Worm (Caenorhabditis elegans): ENCODE data around the gene ttbk-3.

Gene ttbk-3

DNA sequence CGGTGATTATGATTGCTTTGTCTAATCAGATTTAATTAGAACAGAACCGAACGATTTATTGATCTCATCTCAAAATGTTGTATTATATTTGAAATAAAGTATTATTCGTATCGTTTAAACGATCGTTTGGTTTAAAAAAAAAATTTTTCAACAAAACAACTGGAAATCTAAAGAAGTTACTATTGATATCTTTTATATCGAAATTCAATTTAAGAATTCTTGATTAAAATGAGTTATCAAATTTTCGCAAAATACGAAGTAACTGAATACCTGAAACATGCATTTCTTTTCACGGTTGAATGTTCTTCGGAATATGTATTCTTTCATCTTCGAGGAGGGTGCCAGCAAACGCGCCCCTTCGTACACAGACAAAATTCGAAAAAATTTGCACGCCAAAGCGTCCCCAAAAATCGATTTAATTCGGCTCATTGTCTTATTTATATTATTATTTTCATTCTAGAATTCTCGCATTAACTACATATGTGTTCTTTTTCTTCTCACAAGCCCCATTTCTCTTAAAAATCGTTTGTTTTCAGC is 31.7 kb downstream of the ttbk-3 start, which contains the start of gene npp-1:
npp-1 (plus strand) TSS at position 537 of the 537 bp plus-strand sequence.
- TF ChIP-seq gmeb-2 (tag; optimal IDR thresholded peaks at IDR 0.05) = no peak
- TF ChIP-seq Y22D7AL.16 (tag; optimal IDR thresholded peaks at IDR 0.05) = no peak
- TF ChIP-seq unc-42 (tag; optimal IDR thresholded peaks at IDR 0.05) = peak; percentile 6
- TF ChIP-seq ceh-14 (tag; optimal IDR thresholded peaks at IDR 0.05) = peak; percentile 23
- no peak for TF ChIP-seq ahr-1 (tag; optimal IDR thresholded peaks at IDR 0.05)
- no peak for TF ChIP-seq unc-55 (GFP tag; optimal IDR thresholded peaks at IDR 0.05)
- peak; percentile 14 for TF ChIP-seq nfya-1 (tag; optimal IDR thresholded peaks at IDR 0.05)
- no peak for TF ChIP-seq hlh-15 (tag; optimal IDR thresholded peaks at IDR 0.05)
- TF ChIP-seq odd-2 (tag; optimal IDR thresholded peaks at IDR 0.05) = no peak
- no peak for TF ChIP-seq lin-11 (tag; optimal IDR thresholded peaks at IDR 0.05)
- TF ChIP-seq ceh-30 (tag; optimal IDR thresholded peaks at IDR 0.05) = no peak
- TF ChIP-seq nhr-11 (tag; optimal IDR thresholded peaks at IDR 0.05) = no peak
- TF ChIP-seq F13H6.1 (tag; optimal IDR thresholded peaks at IDR 0.05) = no peak
- TF ChIP-seq ceh-24 (tag; optimal IDR thresholded peaks at IDR 0.05) = no peak
- no peak for TF ChIP-seq pha-4 (tag; optimal IDR thresholded peaks at IDR 0.05)
- no peak for TF ChIP-seq dve-1 (tag; optimal IDR thresholded peaks at IDR 0.05)
- no peak for TF ChIP-seq pros-1 (tag; optimal IDR thresholded peaks at IDR 0.05)
- no peak for TF ChIP-seq ceh-22 (tag; optimal IDR thresholded peaks at IDR 0.05)
- no peak for TF ChIP-seq tbx-7 (tag; optimal IDR thresholded peaks at IDR 0.05)
- peak; percentile 16 for TF ChIP-seq fax-1 (tag; optimal IDR thresholded peaks at IDR 0.05)
- no peak for TF ChIP-seq sdc-2 (tag; optimal IDR thresholded peaks at IDR 0.05)
- TF ChIP-seq ttx-3 (tag; optimal IDR thresholded peaks at IDR 0.05) = no peak
- TF ChIP-seq ama-1 (optimal IDR thresholded peaks at IDR 0.05) = no peak
- no peak for TF ChIP-seq ceh-9 (tag; optimal IDR thresholded peaks at IDR 0.05)
- peak; percentile 81 for TF ChIP-seq ceh-31 (tag; optimal IDR thresholded peaks at IDR 0.05)
- TF ChIP-seq zip-5 (tag; optimal IDR thresholded peaks at IDR 0.05) = peak; percentile 29
- no peak for TF ChIP-seq eyg-1 (tag; optimal IDR thresholded peaks at IDR 0.05)
- no peak for TF ChIP-seq hlh-6 (tag; optimal IDR thresholded peaks at IDR 0.05)
- TF ChIP-seq pqm-1 (tag; optimal IDR thresholded peaks at IDR 0.05) = no peak
- TF ChIP-seq ceh-18 (tag; optimal IDR thresholded peaks at IDR 0.05) = no peak
- peak; percentile 21 for TF ChIP-seq ref-2 (tag; optimal IDR thresholded peaks at IDR 0.05)
- no peak for TF ChIP-seq hlh-13 (GFP tag; optimal IDR thresholded peaks at IDR 0.05)
- TF ChIP-seq ets-4 (tag; optimal IDR thresholded peaks at IDR 0.05) = peak; percentile 12
- TF ChIP-seq hlh-8 (tag; optimal IDR thresholded peaks at IDR 0.05) = peak; percentile 25
- TF ChIP-seq ceh-45 (GFP tag; IDR thresholded peaks at IDR 0.05) = no peak
- TF ChIP-seq elt-2 (tag; optimal IDR thresholded peaks at IDR 0.05) = peak; percentile 43
- no peak for TF ChIP-seq T23F11.4 (GFP tag; optimal IDR thresholded peaks at IDR 0.05)
- peak; percentile 12 for TF ChIP-seq C08G9.2 (tag; optimal IDR thresholded peaks at IDR 0.05)
- no peak for TF ChIP-seq pag-3 (tag; optimal IDR thresholded peaks at IDR 0.05; ENCODE audit: borderline replicate concordance)
- TF ChIP-seq tbx-2 (tag; optimal IDR thresholded peaks at IDR 0.05) = peak; percentile 59
- TF ChIP-seq che-1 (tag; optimal IDR thresholded peaks at IDR 0.05) = no peak
- peak; percentile 38 for TF ChIP-seq ceh-48 (tag; optimal IDR thresholded peaks at IDR 0.05)
- TF ChIP-seq K09A11.1 (tag; optimal IDR thresholded peaks at IDR 0.05; ENCODE audit: insufficient read depth) = no peak

DNA sequence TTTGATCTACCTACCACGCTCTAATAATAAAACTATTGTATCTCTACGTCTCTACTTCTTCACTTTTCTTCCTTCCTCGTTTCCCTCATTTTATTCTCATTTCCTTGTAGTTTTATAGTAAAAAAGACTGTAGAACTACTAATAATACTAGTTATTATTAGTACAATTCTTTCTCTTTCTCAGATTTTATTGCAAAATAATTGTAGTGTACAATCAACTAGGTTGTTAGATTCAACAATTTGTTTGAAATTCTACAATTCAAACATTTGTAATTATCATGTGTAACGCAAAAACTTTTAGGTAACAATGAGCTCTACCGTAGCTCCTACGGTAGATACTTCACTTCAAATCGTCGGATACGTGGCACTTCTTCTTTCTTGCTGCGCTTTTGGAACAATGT is 34.0 kb downstream of the ttbk-3 start, which contains the start of gene K07F5.12:
K07F5.12 (plus strand) TSS at position 301 of the 400 bp plus-strand sequence.
- TF ChIP-seq unc-86 (tag; optimal IDR thresholded peaks at IDR 0.05) (no peak), ceh-24 (tag; optimal IDR thresholded peaks at IDR 0.05) (no peak), hlh-8 (tag; optimal IDR thresholded peaks at IDR 0.05) (no peak), ceh-48 (tag; optimal IDR thresholded peaks at IDR 0.05) (no peak), syd-9 (tag; optimal IDR thresholded peaks at IDR 0.05) (no peak), unc-3 (GFP tag; conservative IDR thresholded peaks at IDR 0.05) (no peak), unc-3 (tag; optimal IDR thresholded peaks at IDR 0.05) (no peak), nhr-232 (tag; optimal IDR thresholded peaks at IDR 0.05) (no peak), ref-2 (tag; optimal IDR thresholded peaks at IDR 0.05) (no peak), ahr-1 (tag; optimal IDR thresholded peaks at IDR 0.05) (no peak), madf-2 (tag; optimal IDR thresholded peaks at IDR 0.05) (no peak), ama-1 (optimal IDR thresholded peaks at IDR 0.05) (no peak), nfya-1 (tag; optimal IDR thresholded peaks at IDR 0.05) (no peak), C08G9.2 (tag; optimal IDR thresholded peaks at IDR 0.05) (no peak), elt-2 (tag; optimal IDR thresholded peaks at IDR 0.05) (no peak), eyg-1 (tag; optimal IDR thresholded peaks at IDR 0.05) (no peak), lim-6 (tag; optimal IDR thresholded peaks at IDR 0.05) (no peak), C38D4.7 (GFP tag; optimal IDR thresholded peaks at IDR 0.05) (no peak), hlh-6 (tag; optimal IDR thresholded peaks at IDR 0.05) (no peak)
